Worm (Caenorhabditis elegans) whole organism, young adult: ENCODE results near the gene sfxn-5.

Experiments used
- B0019.2 ChIP-seq: fragments of 200-800 bp; sonication (Bioruptor generic); conservative IDR thresholded peaks from 2 replicates; pipeline ENCODE4 v1.3.6; 2022; ENCODE audit warnings: missing genetic modification reagents, missing genetic modification characterization, missing compliant biosample characterization
- F10E7.11 ChIP-seq: sonication (generic microtip); optimal IDR thresholded peaks from 2 replicates; lab custom pipeline; 2017; ENCODE audit warnings: mild to moderate bottlenecking, missing genetic modification characterization, moderate library complexity, missing compliant biosample characterization
- F23B12.7 ChIP-seq: sonication (generic microtip); optimal IDR thresholded peaks from 2 replicates; lab custom pipeline; 2017; ENCODE audit warnings: missing genetic modification characterization, mild to moderate bottlenecking, missing compliant biosample characterization, antibody characterized with exemption, moderate library complexity; ENCODE audit not compliant: insufficient read depth
- F33H1.4 ChIP-seq: fragments of 200-800 bp; sonication (Bioruptor generic); IDR thresholded peaks from 2 replicates; pipeline ENCODE4 v1.3.6; 2022; ENCODE audit warnings: missing genetic modification reagents, missing genetic modification characterization, missing compliant biosample characterization
- F49E8.2 ChIP-seq: sonication (generic microtip); optimal IDR thresholded peaks from 3 replicates; lab custom pipeline; 2017; ENCODE audit warnings: missing genetic modification characterization, mild to moderate bottlenecking, missing compliant biosample characterization, antibody characterized with exemption, moderate library complexity; ENCODE audit not compliant: insufficient read depth
- F52B5.7 ChIP-seq: sonication (generic microtip); optimal IDR thresholded peaks from 2 replicates; lab custom pipeline; 2016; ENCODE audit warnings: mild to moderate bottlenecking, missing genetic modification characterization, missing compliant biosample characterization
- F57A8.1 ChIP-seq: fragments of 200-800 bp; sonication (Bioruptor generic); optimal IDR thresholded peaks from 2 replicates; lab custom pipeline; 2018; ENCODE audit warnings: mild to moderate bottlenecking, missing genetic modification characterization, moderate library complexity, missing compliant biosample characterization
- T07F8.4 ChIP-seq: sonication (generic microtip); optimal IDR thresholded peaks from 2 replicates; lab custom pipeline; 2016; ENCODE audit warnings: mild to moderate bottlenecking, missing genetic modification characterization, moderate library complexity, missing compliant biosample characterization
- Y53F4B.3 ChIP-seq: fragments of 200-800 bp; sonication (Bioruptor generic); IDR thresholded peaks from 2 replicates; pipeline ENCODE4 v1.3.6; 2022; ENCODE audit warnings: missing genetic modification reagents, missing genetic modification characterization, missing compliant biosample characterization
- Y53G8AR.9 ChIP-seq: fragments of 200-800 bp; sonication (Bioruptor generic); conservative IDR thresholded peaks from 2 replicates; pipeline ENCODE4 v1.3.6; 2022; ENCODE audit warnings: missing genetic modification reagents, missing genetic modification characterization, missing compliant biosample characterization
- Y67H2A.10 ChIP-seq: fragments of 200-800 bp; sonication (Bioruptor generic); conservative IDR thresholded peaks from 2 replicates; pipeline ENCODE4 v1.3.6; 2022; ENCODE audit warnings: missing genetic modification reagents, missing genetic modification characterization, missing compliant biosample characterization
- Y79H2A.3 ChIP-seq: fragments of 200-800 bp; sonication (Bioruptor generic); conservative IDR thresholded peaks from 2 replicates; pipeline ENCODE4 v1.3.6; 2022; ENCODE audit warnings: missing genetic modification reagents, missing genetic modification characterization, missing compliant biosample characterization
- akir-1 ChIP-seq: fragments of 200-800 bp; sonication (Bioruptor generic); optimal IDR thresholded peaks from 2 replicates; lab custom pipeline; 2018; ENCODE audit warnings: mild to moderate bottlenecking, missing genetic modification characterization, moderate library complexity, missing compliant biosample characterization
- ama-1 ChIP-seq, 3 experiments: fragments of 150-350 bp in 1 of 3; sonication (generic microtip) in 2 of 3; optimal IDR thresholded peaks; 2 replicates each; lab custom pipeline; 2014 to 2018; ENCODE audit warnings: missing biosample characterization in 2 of 3, missing genetic modification characterization in 2 of 3, missing genetic modification reagents in 2 of 3
- aptf-2 ChIP-seq: fragments of 200-800 bp; sonication (Bioruptor generic); conservative IDR thresholded peaks from 2 replicates; pipeline ENCODE4 v1.3.6; 2022; ENCODE audit warnings: missing genetic modification reagents, missing genetic modification characterization, missing compliant biosample characterization
- aptf-3 ChIP-seq: fragments of 200-800 bp; sonication (Bioruptor generic); IDR thresholded peaks from 2 replicates; pipeline ENCODE4 v1.3.6; 2022; ENCODE audit warnings: missing genetic modification characterization, missing compliant biosample characterization
- attf-6 ChIP-seq: fragments of 200-800 bp; sonication (Bioruptor generic); IDR thresholded peaks from 2 replicates; pipeline ENCODE4 v1.3.6; 2022; ENCODE audit warnings: missing genetic modification reagents, missing genetic modification characterization, missing compliant biosample characterization
- ccch-3 ChIP-seq: fragments of 200-800 bp; sonication (Bioruptor generic); optimal IDR thresholded peaks from 2 replicates; lab custom pipeline; 2018; ENCODE audit warnings: mild to moderate bottlenecking, missing genetic modification characterization, missing compliant biosample characterization
- cebp-2 ChIP-seq: fragments of 200-800 bp; sonication (Bioruptor generic); IDR thresholded peaks from 2 replicates; pipeline ENCODE4 v1.3.6; 2022; ENCODE audit warnings: missing genetic modification characterization, missing compliant biosample characterization
- dox-1 ChIP-seq: fragments of 200-800 bp; sonication (Bioruptor generic); IDR thresholded peaks from 2 replicates; pipeline ENCODE4 v1.3.6; 2022; ENCODE audit warnings: missing genetic modification reagents, missing genetic modification characterization, missing compliant biosample characterization
- egl-18 ChIP-seq: fragments of 200-800 bp; sonication (Bioruptor generic); IDR thresholded peaks from 2 replicates; pipeline ENCODE4 v1.3.6; 2022; ENCODE audit warnings: missing genetic modification reagents, missing genetic modification characterization, missing compliant biosample characterization
- ekl-4 ChIP-seq: fragments of 200-800 bp; sonication (Bioruptor generic); IDR thresholded peaks from 2 replicates; pipeline ENCODE4 v1.3.6; 2022; ENCODE audit warnings: missing genetic modification reagents, missing genetic modification characterization, missing compliant biosample characterization
- ets-4 ChIP-seq: fragments of 200-800 bp; sonication (Bioruptor generic); optimal IDR thresholded peaks from 2 replicates; lab custom pipeline; 2018; ENCODE audit warnings: mild to moderate bottlenecking, missing genetic modification characterization, missing compliant biosample characterization
- hlh-26 ChIP-seq: fragments of 200-800 bp; sonication (Bioruptor generic); conservative IDR thresholded peaks from 2 replicates; pipeline ENCODE4 v1.3.6; 2022; ENCODE audit warnings: missing genetic modification reagents, missing genetic modification characterization, missing compliant biosample characterization
- lag-1 ChIP-seq: fragments of 200-800 bp; sonication (Bioruptor generic); IDR thresholded peaks from 2 replicates; pipeline ENCODE4 v1.3.6; 2022; ENCODE audit warnings: missing genetic modification reagents, missing genetic modification characterization, missing compliant biosample characterization
- lin-26 ChIP-seq: fragments of 200-800 bp; sonication (Bioruptor generic); IDR thresholded peaks from 2 replicates; pipeline ENCODE4 v1.3.6; 2022; ENCODE audit warnings: missing genetic modification reagents, missing genetic modification characterization, missing compliant biosample characterization
- lin-54 ChIP-seq: fragments of 200-800 bp; sonication (Bioruptor generic); optimal IDR thresholded peaks from 2 replicates; lab custom pipeline; 2018; ENCODE audit warnings: mild to moderate bottlenecking, missing genetic modification characterization, missing compliant biosample characterization
- lsl-1 ChIP-seq: fragments of 200-800 bp; sonication (Bioruptor generic); optimal IDR thresholded peaks from 2 replicates; lab custom pipeline; 2018; ENCODE audit warnings: mild to moderate bottlenecking, missing genetic modification characterization, moderate library complexity, missing compliant biosample characterization
- madf-10 ChIP-seq: sonication (generic microtip); optimal IDR thresholded peaks from 2 replicates; lab custom pipeline; 2016; ENCODE audit warnings: mild to moderate bottlenecking, missing genetic modification characterization, missing compliant biosample characterization
- mes-4 ChIP-seq: sonication (generic microtip); optimal IDR thresholded peaks from 2 replicates; lab custom pipeline; 2016; ENCODE audit warnings: missing genotype, missing genetic modification characterization, missing compliant biosample characterization
- nfya-2 ChIP-seq: fragments of 200-800 bp; sonication (Bioruptor generic); IDR thresholded peaks from 2 replicates; pipeline ENCODE4 v1.3.6; 2022; ENCODE audit warnings: missing genetic modification reagents, missing genetic modification characterization, missing compliant biosample characterization
- nhr-179 ChIP-seq: sonication (generic microtip); optimal IDR thresholded peaks from 2 replicates; lab custom pipeline; 2016; ENCODE audit warnings: mild to moderate bottlenecking, missing genetic modification characterization, missing compliant biosample characterization
- nhr-80 ChIP-seq: sonication (generic microtip); optimal IDR thresholded peaks from 2 replicates; lab custom pipeline; 2016; ENCODE audit warnings: missing genetic modification characterization, missing compliant biosample characterization
- nhr-90 ChIP-seq: sonication (generic microtip); optimal IDR thresholded peaks from 2 replicates; lab custom pipeline; 2016; ENCODE audit warnings: missing genotype, mild to moderate bottlenecking, missing genetic modification characterization, missing compliant biosample characterization
- rcor-1 ChIP-seq: fragments of 200-800 bp; sonication (Bioruptor generic); IDR thresholded peaks from 2 replicates; pipeline ENCODE4 v1.3.6; 2022; ENCODE audit warnings: missing genetic modification reagents, missing genetic modification characterization, missing compliant biosample characterization
- rec-8 ChIP-seq, 2 experiments: sonication (generic microtip); optimal IDR thresholded peaks; 2 replicates each; lab custom pipeline; 2016; ENCODE audit warnings: mild to moderate bottlenecking in 2 of 2, missing genetic modification characterization in 2 of 2, missing genetic modification reagents in 2 of 2, missing genotype in 2 of 2, missing biosample characterization in 1 of 2, missing compliant biosample characterization in 1 of 2, moderate library complexity in 1 of 2
- repo-1 ChIP-seq: sonication (generic microtip); optimal IDR thresholded peaks from 2 replicates; lab custom pipeline; 2017; ENCODE audit warnings: mild to moderate bottlenecking, missing genetic modification characterization, missing compliant biosample characterization
- snpc-4 ChIP-seq, 5 experiments: fragments of 150-350 bp in 1 of 5; sonication (generic microtip) in 4 of 5; optimal IDR thresholded peaks; 2 replicates each; lab custom pipeline; 2014 to 2018; ENCODE audit warnings: missing genetic modification characterization in 5 of 5, missing biosample characterization in 3 of 5, antibody characterized with exemption in 2 of 5, mild to moderate bottlenecking in 2 of 5, missing compliant biosample characterization in 2 of 5, missing genotype in 2 of 5, moderate library complexity in 2 of 5, missing genetic modification reagents in 1 of 5
- somi-1 ChIP-seq: fragments of 200-800 bp; sonication (Bioruptor generic); optimal IDR thresholded peaks from 2 replicates; lab custom pipeline; 2018; ENCODE audit warnings: mild to moderate bottlenecking, missing genetic modification characterization, missing compliant biosample characterization
- tbx-9 ChIP-seq: sonication (generic microtip); optimal IDR thresholded peaks from 2 replicates; lab custom pipeline; 2016; ENCODE audit warnings: borderline replicate concordance, missing genetic modification characterization, inconsistent platforms, missing compliant biosample characterization
- tlf-1 ChIP-seq: fragments of 200-800 bp; sonication (Bioruptor generic); optimal IDR thresholded peaks from 2 replicates; lab custom pipeline; 2018; ENCODE audit warnings: mild to moderate bottlenecking, missing genetic modification characterization, missing compliant biosample characterization
- ztf-22 ChIP-seq: fragments of 200-800 bp; sonication (Bioruptor generic); optimal IDR thresholded peaks from 2 replicates; lab custom pipeline; 2018; ENCODE audit warnings: mild to moderate bottlenecking, missing genetic modification characterization, moderate library complexity, missing compliant biosample characterization
- ztf-26 ChIP-seq: sonication (generic microtip); optimal IDR thresholded peaks from 2 replicates; lab custom pipeline; 2017; ENCODE audit warnings: missing genetic modification characterization, missing compliant biosample characterization
- ztf-3 ChIP-seq: fragments of 200-800 bp; sonication (Bioruptor generic); optimal IDR thresholded peaks from 2 replicates; lab custom pipeline; 2018; ENCODE audit warnings: mild to moderate bottlenecking, missing genetic modification characterization, missing compliant biosample characterization

The sfxn-5 gene

ce11 chrII:8062334-8062791 is 42.5 kb downstream of the sfxn-5 start, which contains the start of gene ufd-2 (continued):
- TF ChIP-seq mes-4 (tag; lab: Kevin White, UChicago) (no peak), F49E8.2 (no peak), lsl-1 (GFP tag; lab: Kevin White, UChicago) (peak; percentile 64), Y67H2A.10 (GFP tag; lab: Robert Waterston, UW) (no peak), egl-18 (GFP tag; lab: Robert Waterston, UW) (no peak), F23B12.7 (tag; lab: Kevin White, UChicago) (peak; percentile 87), B0019.2 (GFP tag; lab: Robert Waterston, UW) (no peak), ztf-3 (no peak), nfya-2 (GFP tag; lab: Robert Waterston, UW) (no peak), snpc-4 (GFP tag; optimal IDR thresholded peaks at IDR 0.05; lab: Kevin White, UChicago) (no peak), snpc-4 (tag; optimal IDR thresholded peaks at IDR 0.05; lab: Kevin White, UChicago) (peak in 2 of 4 experiments; percentile 22 to 25), tbx-9 (no peak), madf-10 (tag; lab: Kevin White, UChicago) (no peak), cebp-2 (GFP tag; lab: Robert Waterston, UW) (no peak), ztf-22 (no peak), lin-54 (GFP tag; lab: Kevin White, UChicago) (no peak), tlf-1 (no peak), lag-1 (no peak), aptf-2 (no peak), nhr-90 (tag; lab: Kevin White, UChicago) (no peak), F57A8.1 (no peak), attf-6 (GFP tag; lab: Robert Waterston, UW) (no peak), F10E7.11 (no peak), nhr-80 (tag; lab: Kevin White, UChicago) (peak; percentile 87), lin-26 (GFP tag; lab: Robert Waterston, UW) (peak; percentile 68; the same call in 1 of the 2 replicates), ets-4 (GFP tag; lab: Kevin White, UChicago) (no peak), ztf-26 (tag; lab: Kevin White, UChicago) (no peak), ama-1 (optimal IDR thresholded peaks at IDR 0.05; lab: Kevin White, UChicago) (no peak), ama-1 (GFP tag; optimal IDR thresholded peaks at IDR 0.05; lab: Kevin White, UChicago) (no peak), Y53F4B.3 (GFP tag; lab: Robert Waterston, UW) (no peak), rcor-1 (GFP tag; lab: Robert Waterston, UW) (0 out of 2 replicates have a peak, but pooled peaks have one; percentile 64), F33H1.4 (no peak; the same call in 1 of the 2 replicates), aptf-3 (GFP tag; lab: Robert Waterston, UW) (no peak), dox-1 (GFP tag; lab: Robert Waterston, UW) (no peak), ccch-3 (GFP tag; lab: Kevin White, UChicago) (no peak), T07F8.4 (tag; lab: Kevin White, UChicago) (no peak), Y79H2A.3 (GFP tag; lab: Robert Waterston, UW) (no peak), ekl-4 (no peak)

- TF ChIP-seq rec-8 (tag; optimal IDR thresholded peaks at IDR 0.05; lab: Kevin White, UChicago): no peak
- no peak for TF ChIP-seq nhr-80 (tag; lab: Kevin White, UChicago)
- no peak for TF ChIP-seq F52B5.7 (tag; lab: Kevin White, UChicago)
- no peak for TF ChIP-seq nhr-179
- TF ChIP-seq hlh-26 (GFP tag; lab: Robert Waterston, UW): no peak
- no peak for TF ChIP-seq somi-1 (GFP tag; lab: Kevin White, UChicago)
- no peak for TF ChIP-seq nhr-90 (tag; lab: Kevin White, UChicago)
- no peak for TF ChIP-seq repo-1 (tag; lab: Kevin White, UChicago)
- TF ChIP-seq ccch-3 (GFP tag; lab: Kevin White, UChicago): no peak
- TF ChIP-seq akir-1: no peak
- no peak for TF ChIP-seq cebp-2 (GFP tag; lab: Robert Waterston, UW)
- no peak for TF ChIP-seq nfya-2 (GFP tag; lab: Robert Waterston, UW)
- TF ChIP-seq lin-26 (GFP tag; lab: Robert Waterston, UW): no peak
- TF ChIP-seq Y53G8AR.9 (GFP tag; lab: Robert Waterston, UW): no peak
- no peak for TF ChIP-seq Y79H2A.3 (GFP tag; lab: Robert Waterston, UW)
- no peak for TF ChIP-seq Y67H2A.10 (GFP tag; lab: Robert Waterston, UW)
These were observed 45.3 kb downstream of the sfxn-5 start for ce11 chrII:8059532-8059931.
